Worm (Caenorhabditis elegans) whole organism, mixed stage, embryonic: Measurements from ENCODE around the gene arrd-19.

Experiments
- M03D4.4 ChIP-seq: sonication (generic microtip); optimal IDR thresholded peaks from 2 replicates; lab custom pipeline; 2017; ENCODE audit warnings: mild to moderate bottlenecking, missing genetic modification characterization, missing compliant biosample characterization
- bed-3 ChIP-seq: fragments of 200-800 bp; sonication (Bioruptor generic); optimal IDR thresholded peaks from 3 replicates; lab custom pipeline; 2018; ENCODE audit warnings: mild to moderate bottlenecking, missing genetic modification characterization, moderate library complexity, missing compliant biosample characterization
- blmp-1 ChIP-seq: fragments of 150-350 bp; optimal IDR thresholded peaks from 2 replicates; lab custom pipeline; 2014; ENCODE audit warnings: missing biosample characterization, missing genetic modification characterization
- ceh-39 ChIP-seq: fragments of 150-350 bp; optimal IDR thresholded peaks from 2 replicates; lab custom pipeline; 2014; ENCODE audit warnings: missing biosample characterization, missing genetic modification characterization
- ceh-43 ChIP-seq: fragments of 200-800 bp; sonication (Bioruptor generic); optimal IDR thresholded peaks from 2 replicates; lab custom pipeline; 2018; ENCODE audit warnings: mild to moderate bottlenecking, missing genetic modification characterization, moderate library complexity, missing compliant biosample characterization
- ceh-83 ChIP-seq: fragments of 200-800 bp; sonication (Bioruptor generic); optimal IDR thresholded peaks from 2 replicates; lab custom pipeline; 2018; ENCODE audit warnings: mild to moderate bottlenecking, missing genetic modification characterization, missing compliant biosample characterization
- ces-1 ChIP-seq: fragments of 150-350 bp; optimal IDR thresholded peaks from 2 replicates; lab custom pipeline; 2014; ENCODE audit warnings: missing biosample characterization, missing genetic modification reagents, missing genetic modification characterization
- cnd-1 ChIP-seq: fragments of 200-800 bp; sonication (Bioruptor generic); optimal IDR thresholded peaks from 2 replicates; lab custom pipeline; 2018; ENCODE audit warnings: mild to moderate bottlenecking, missing genetic modification characterization, missing compliant biosample characterization
- elt-1 ChIP-seq: sonication (generic microtip); optimal IDR thresholded peaks from 2 replicates; lab custom pipeline; 2017; ENCODE audit warnings: missing genetic modification characterization, mild to moderate bottlenecking, missing compliant biosample characterization, antibody characterized with exemption, moderate library complexity, borderline replicate concordance; ENCODE audit not compliant: insufficient read depth
- elt-3 ChIP-seq: fragments of 150-350 bp; optimal IDR thresholded peaks from 2 replicates; lab custom pipeline; 2014; ENCODE audit warnings: missing biosample characterization, missing genetic modification characterization
- flh-1 ChIP-seq: fragments of 200-800 bp; sonication (Bioruptor generic); optimal IDR thresholded peaks from 2 replicates; lab custom pipeline; 2018; ENCODE audit warnings: mild to moderate bottlenecking, missing genetic modification characterization, moderate library complexity, missing compliant biosample characterization
- ham-2 ChIP-seq: fragments of 200-800 bp; sonication (Bioruptor generic); optimal IDR thresholded peaks from 2 replicates; lab custom pipeline; 2018; ENCODE audit warnings: mild to moderate bottlenecking, missing genetic modification characterization, missing compliant biosample characterization
- hlh-1 ChIP-seq: fragments of 150-350 bp; optimal IDR thresholded peaks from 2 replicates; lab custom pipeline; 2014; ENCODE audit warnings: missing biosample characterization, missing genetic modification reagents, missing genetic modification characterization
- lin-13 ChIP-seq: fragments of 150-350 bp; optimal IDR thresholded peaks from 2 replicates; lab custom pipeline; 2014; ENCODE audit warnings: missing biosample characterization, missing genetic modification characterization
- lin-32 ChIP-seq: fragments of 200-800 bp; sonication (Bioruptor generic); optimal IDR thresholded peaks from 2 replicates; lab custom pipeline; 2018; ENCODE audit warnings: mild to moderate bottlenecking, missing genetic modification characterization, missing compliant biosample characterization
- mep-1 ChIP-seq: fragments of 150-350 bp; optimal IDR thresholded peaks from 2 replicates; lab custom pipeline; 2017; ENCODE audit warnings: missing biosample characterization, missing genetic modification reagents, missing genetic modification characterization, inconsistent platforms
- mls-2 ChIP-seq: sonication (generic microtip); optimal IDR thresholded peaks from 2 replicates; lab custom pipeline; 2016; ENCODE audit warnings: mild to moderate bottlenecking, missing genetic modification characterization, moderate library complexity, missing compliant biosample characterization
- nhr-12 ChIP-seq: fragments of 150-350 bp; optimal IDR thresholded peaks from 2 replicates; lab custom pipeline; 2014; ENCODE audit warnings: missing biosample characterization, missing genetic modification characterization
- nhr-2 ChIP-seq: fragments of 150-350 bp; optimal IDR thresholded peaks from 2 replicates; lab custom pipeline; 2014; ENCODE audit warnings: missing biosample characterization, missing genetic modification characterization
- nhr-237 ChIP-seq: fragments of 150-350 bp; optimal IDR thresholded peaks from 2 replicates; lab custom pipeline; 2014; ENCODE audit warnings: missing biosample characterization, missing genetic modification characterization
- nhr-28 ChIP-seq: fragments of 150-350 bp; optimal IDR thresholded peaks from 2 replicates; lab custom pipeline; 2014; ENCODE audit warnings: missing biosample characterization, missing genetic modification characterization
- nhr-76 ChIP-seq: sonication (generic microtip); optimal IDR thresholded peaks from 2 replicates; lab custom pipeline; 2017; ENCODE audit warnings: missing biosample characterization, missing genetic modification characterization
- pha-4 ChIP-seq: fragments of 150-350 bp; optimal IDR thresholded peaks from 2 replicates; lab custom pipeline; 2018; ENCODE audit warnings: missing biosample characterization, missing genetic modification reagents, missing genetic modification characterization
- sem-2 ChIP-seq: fragments of 200-800 bp; sonication (Bioruptor generic); optimal IDR thresholded peaks from 2 replicates; lab custom pipeline; 2018; ENCODE audit warnings: mild to moderate bottlenecking, missing genetic modification characterization, missing compliant biosample characterization
- snpc-4 ChIP-seq: fragments of 150-350 bp; optimal IDR thresholded peaks from 2 replicates; lab custom pipeline; 2014; ENCODE audit warnings: missing biosample characterization, missing genetic modification characterization
- sptf-1 ChIP-seq: sonication (generic microtip); optimal IDR thresholded peaks from 2 replicates; lab custom pipeline; 2017; ENCODE audit warnings: mild to moderate bottlenecking, missing genetic modification characterization, moderate library complexity, missing compliant biosample characterization
- tbx-8 ChIP-seq: fragments of 200-800 bp; sonication (Bioruptor generic); optimal IDR thresholded peaks from 2 replicates; lab custom pipeline; 2018; ENCODE audit warnings: mild to moderate bottlenecking, missing genetic modification characterization, moderate library complexity, missing compliant biosample characterization
- unc-120 ChIP-seq: sonication (generic microtip); optimal IDR thresholded peaks from 2 replicates; lab custom pipeline; 2017; ENCODE audit warnings: missing genetic modification characterization, missing compliant biosample characterization; ENCODE audit not compliant: poor library complexity, severe bottlenecking
- unc-39 ChIP-seq: fragments of 150-350 bp; optimal IDR thresholded peaks from 2 replicates; lab custom pipeline; 2014; ENCODE audit warnings: missing biosample characterization, missing genetic modification characterization
- unc-62 ChIP-seq: fragments of 150-350 bp; optimal IDR thresholded peaks from 2 replicates; lab custom pipeline; 2014; ENCODE audit warnings: missing biosample characterization, missing genetic modification reagents, missing genetic modification characterization
- zip-8 ChIP-seq: fragments of 150-350 bp; optimal IDR thresholded peaks from 2 replicates; lab custom pipeline; 2014; ENCODE audit warnings: missing biosample characterization, missing genetic modification characterization
- ztf-11 ChIP-seq: fragments of 150-350 bp; optimal IDR thresholded peaks from 2 replicates; lab custom pipeline; 2014; ENCODE audit warnings: missing biosample characterization, missing genetic modification characterization

The arrd-19 gene

DNA sequence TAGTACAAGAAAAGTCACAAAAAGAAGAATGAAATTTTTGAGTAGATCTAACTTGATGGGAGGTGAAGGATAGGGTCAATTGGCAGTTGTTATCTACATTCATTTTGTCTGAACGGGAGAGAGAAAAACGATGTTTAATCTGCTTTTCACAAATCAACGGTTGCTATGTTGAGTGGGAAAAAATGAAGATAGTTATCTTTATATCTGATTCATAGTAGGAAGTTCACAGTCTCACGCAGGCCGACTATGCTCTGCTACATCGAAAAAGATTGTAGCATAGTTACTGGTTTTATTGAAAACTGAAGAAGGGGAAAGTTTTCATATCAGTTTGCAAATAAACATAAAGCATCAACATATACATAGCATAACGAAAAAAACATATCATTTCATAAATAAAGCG is 40.2 kb upstream of the arrd-19 start:
- TF ChIP-seq mep-1 (tag; lab: Kevin White, UChicago) = no peak
- TF ChIP-seq ceh-43 (GFP tag; lab: Kevin White, UChicago) = no peak
- TF ChIP-seq lin-13 (tag; lab: Kevin White, UChicago) = no peak
- no peak for TF ChIP-seq elt-1 (tag; lab: Kevin White, UChicago)
- no peak for TF ChIP-seq tbx-8
- TF ChIP-seq unc-120 = no peak
- no peak for TF ChIP-seq nhr-28 (tag; lab: Kevin White, UChicago)
- TF ChIP-seq nhr-2 (tag; lab: Kevin White, UChicago) = no peak
- TF ChIP-seq lin-32 (GFP tag; lab: Kevin White, UChicago) = no peak
- TF ChIP-seq ceh-39 = no peak

- TF ChIP-seq tbx-8 = no peak
- no peak for TF ChIP-seq nhr-237 (tag; lab: Kevin White, UChicago)
- TF ChIP-seq bed-3 (GFP tag; lab: Kevin White, UChicago) = no peak
- TF ChIP-seq M03D4.4 (tag; lab: Kevin White, UChicago) = no peak
- TF ChIP-seq unc-62 (GFP tag; lab: Kevin White, UChicago) = no peak
Observed at ce11 chrV:3352925-3353324, 37.6 kb upstream of the arrd-19 start, which contains the start of gene C17B7.12. Gene C17B7.12 (plus strand): TSS chrV:3353225.

- TF ChIP-seq sptf-1 (tag; lab: Kevin White, UChicago) (no peak), unc-39 (no peak), ztf-11 (tag; lab: Kevin White, UChicago) (no peak), ceh-83 (GFP tag; lab: Kevin White, UChicago) (no peak), lin-13 (tag; lab: Kevin White, UChicago) (no peak), flh-1 (GFP tag; lab: Kevin White, UChicago) (no peak), sem-2 (GFP tag; lab: Kevin White, UChicago) (no peak), unc-120 (no peak), nhr-76 (tag; lab: Kevin White, UChicago) (no peak), nhr-2 (tag; lab: Kevin White, UChicago) (no peak), zip-8 (tag; lab: Kevin White, UChicago) (no peak), tbx-8 (no peak), blmp-1 (tag; lab: Kevin White, UChicago) (no peak), nhr-12 (tag; lab: Kevin White, UChicago) (no peak), ceh-43 (GFP tag; lab: Kevin White, UChicago) (no peak), cnd-1 (no peak)
Observed at ce11 chrV:3351266-3351665, 36.0 kb upstream of the arrd-19 start, which contains the start of gene str-63. Gene str-63 (plus strand): TSS chrV:3351566.

DNA sequence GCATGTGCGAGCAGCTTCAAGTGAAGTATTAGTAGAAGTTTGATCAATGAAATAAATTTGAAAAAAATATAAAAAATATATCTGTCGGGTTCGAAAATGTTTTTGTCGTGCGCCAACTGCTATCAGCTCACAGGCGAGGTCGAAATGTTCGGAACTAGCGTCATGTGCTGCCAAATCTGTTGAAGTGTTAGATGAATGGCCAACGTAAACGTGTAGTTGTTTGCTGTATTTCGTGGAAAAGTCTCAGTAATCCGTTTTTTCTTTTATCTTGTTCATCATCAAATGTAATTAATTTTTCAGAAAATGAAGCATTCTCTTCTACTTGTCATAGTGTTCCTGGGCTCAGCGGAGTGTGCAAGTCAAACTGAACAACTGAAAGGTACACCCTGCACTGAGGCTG is 34.6 kb upstream of the arrd-19 start, which contains the start of gene C17B7.15:
TSS of gene C17B7.15 (plus strand) at position 301 of the 400 bp plus-strand sequence.
- no peak for TF ChIP-seq bed-3 (GFP tag; lab: Kevin White, UChicago)
- no peak for TF ChIP-seq elt-3 (tag; lab: Kevin White, UChicago)
- no peak for TF ChIP-seq ces-1 (GFP tag; lab: Kevin White, UChicago)
- TF ChIP-seq cnd-1 = no peak
- no peak for TF ChIP-seq nhr-76 (tag; lab: Kevin White, UChicago)
- TF ChIP-seq hlh-1 (tag; lab: Kevin White, UChicago) = no peak
- no peak for TF ChIP-seq ceh-83 (GFP tag; lab: Kevin White, UChicago)
- TF ChIP-seq sptf-1 (tag; lab: Kevin White, UChicago) = no peak
- no peak for TF ChIP-seq pha-4 (tag; lab: Kevin White, UChicago)
- TF ChIP-seq nhr-2 (tag; lab: Kevin White, UChicago) = no peak

DNA sequence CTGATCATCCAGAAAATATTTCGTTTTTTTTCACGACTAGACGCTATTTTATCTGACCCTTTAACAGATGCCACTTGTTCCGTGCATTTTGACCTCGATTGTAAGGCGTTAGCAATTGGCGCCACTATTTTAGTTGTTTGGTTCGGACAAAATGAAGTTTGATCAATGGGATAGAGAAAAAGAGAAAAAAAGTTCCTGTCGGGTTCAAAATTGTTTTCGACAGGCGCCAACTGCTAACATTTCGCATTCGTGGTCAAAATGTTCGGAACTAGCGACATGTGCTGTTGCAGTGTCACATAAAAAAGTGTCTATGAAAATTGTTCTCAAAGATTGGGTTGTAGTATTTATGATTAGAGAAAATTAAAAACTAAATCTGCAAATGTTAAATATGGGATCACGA is 32.2 kb upstream of the arrd-19 start:
- no peak for TF ChIP-seq elt-3 (tag; lab: Kevin White, UChicago)
- no peak for TF ChIP-seq nhr-12 (tag; lab: Kevin White, UChicago)
- TF ChIP-seq nhr-237 (tag; lab: Kevin White, UChicago) = no peak
- TF ChIP-seq tbx-8 = no peak
- TF ChIP-seq mep-1 (tag; lab: Kevin White, UChicago) = no peak
- no peak for TF ChIP-seq pha-4 (tag; lab: Kevin White, UChicago)
- TF ChIP-seq snpc-4 (tag; lab: Kevin White, UChicago) = no peak
- TF ChIP-seq nhr-2 (tag; lab: Kevin White, UChicago) = no peak
- TF ChIP-seq ham-2 (GFP tag; lab: Kevin White, UChicago) = no peak
- no peak for TF ChIP-seq ztf-11 (tag; lab: Kevin White, UChicago)
- no peak for TF ChIP-seq sem-2 (GFP tag; lab: Kevin White, UChicago)
- no peak for TF ChIP-seq cnd-1
- no peak for TF ChIP-seq hlh-1 (tag; lab: Kevin White, UChicago)
- no peak for TF ChIP-seq unc-62 (GFP tag; lab: Kevin White, UChicago)
- no peak for TF ChIP-seq ceh-39
- no peak for TF ChIP-seq ceh-43 (GFP tag; lab: Kevin White, UChicago)
- no peak for TF ChIP-seq mls-2
- TF ChIP-seq, all 35 proteins: peak for 0
